Worm (Caenorhabditis elegans) whole organism, L1 larva: ENCODE results near the gene his-71.

Experiments used
- C16A3.4 ChIP-seq: fragments of 150-350 bp; optimal IDR thresholded peaks from 2 replicates; lab custom pipeline; 2014; ENCODE audit warnings: missing biosample characterization, missing genetic modification characterization
- C34B4.2 ChIP-seq: sonication (generic microtip); optimal IDR thresholded peaks from 2 replicates; lab custom pipeline; 2017; ENCODE audit warnings: mild to moderate bottlenecking, missing genetic modification characterization, missing compliant biosample characterization
- alr-1 ChIP-seq: fragments of 200-800 bp; sonication (Bioruptor generic); optimal IDR thresholded peaks from 2 replicates; lab custom pipeline; 2018; ENCODE audit warnings: borderline replicate concordance, mild to moderate bottlenecking, missing genetic modification characterization, missing compliant biosample characterization
- aly-2 ChIP-seq: fragments of 150-350 bp; optimal IDR thresholded peaks from 2 replicates; lab custom pipeline; 2014; ENCODE audit warnings: missing biosample characterization, missing genetic modification characterization
- blmp-1 ChIP-seq: fragments of 150-350 bp; optimal IDR thresholded peaks from 2 replicates; lab custom pipeline; 2014; ENCODE audit warnings: missing biosample characterization, missing genetic modification characterization
- ceh-8 ChIP-seq: fragments of 200-800 bp; sonication (Bioruptor generic); optimal IDR thresholded peaks from 2 replicates; lab custom pipeline; 2018; ENCODE audit warnings: mild to moderate bottlenecking, missing genetic modification characterization, moderate library complexity, missing compliant biosample characterization
- ceh-82 ChIP-seq, 3 experiments: fragments of 150-350 bp in 1 of 3; sonication (generic microtip) in 2 of 3; optimal IDR thresholded peaks; 2 replicates each; lab custom pipeline; 2014 to 2017; ENCODE audit warnings: missing biosample characterization in 3 of 3, missing genetic modification characterization in 3 of 3
- ceh-88 ChIP-seq: fragments of 200-800 bp; sonication (Bioruptor generic); IDR thresholded peaks from 2 replicates; pipeline ENCODE4 v1.3.6; 2022; ENCODE audit warnings: missing genetic modification characterization, missing compliant biosample characterization
- dpl-1 ChIP-seq, 3 experiments: fragments of 150-350 bp in 2 of 3; sonication (generic microtip) in 1 of 3; optimal IDR thresholded peaks; 2 replicates each; lab custom pipeline; 2014 to 2017; ENCODE audit warnings: missing biosample characterization in 3 of 3, missing genetic modification characterization in 3 of 3, missing genetic modification reagents in 3 of 3
- efl-3 ChIP-seq: fragments of 200-800 bp; sonication (Bioruptor generic); optimal IDR thresholded peaks from 2 replicates; lab custom pipeline; 2018; ENCODE audit warnings: mild to moderate bottlenecking, missing genetic modification characterization, missing compliant biosample characterization
- egl-13 ChIP-seq: sonication (generic microtip); optimal IDR thresholded peaks from 2 replicates; lab custom pipeline; 2016; ENCODE audit warnings: missing genotype, missing genetic modification reagents, missing genetic modification characterization, missing compliant biosample characterization
- elt-2 ChIP-seq: sonication (generic microtip); optimal IDR thresholded peaks from 2 replicates; lab custom pipeline; 2016; ENCODE audit warnings: missing genetic modification characterization, mild to moderate bottlenecking, inconsistent platforms, missing compliant biosample characterization, missing genetic modification reagents
- elt-3 ChIP-seq, 6 experiments: fragments of 150-350 bp in 1 of 6; sonication (generic microtip); optimal IDR thresholded peaks; 2 replicates each; lab custom pipeline; 2017 to 2018; ENCODE audit warnings: missing biosample characterization in 6 of 6, missing genetic modification characterization in 6 of 6, inconsistent platforms in 1 of 6
- ets-5 ChIP-seq: fragments of 200-800 bp; sonication (Bioruptor generic); IDR thresholded peaks from 2 replicates; pipeline ENCODE4 v1.3.6; 2022; ENCODE audit warnings: missing genetic modification characterization, missing compliant biosample characterization
- fkh-4 ChIP-seq: sonication (generic microtip); optimal IDR thresholded peaks from 2 replicates; lab custom pipeline; 2016; ENCODE audit warnings: missing compliant biosample characterization, missing genetic modification characterization, borderline replicate concordance
- grh-1 ChIP-seq: fragments of 200-800 bp; sonication (Bioruptor generic); IDR thresholded peaks from 2 replicates; pipeline ENCODE4 v1.3.6; 2022; ENCODE audit warnings: missing genetic modification reagents, missing genetic modification characterization, missing compliant biosample characterization
- isw-1 ChIP-seq: fragments of 200-800 bp; sonication (Bioruptor generic); IDR thresholded peaks from 2 replicates; pipeline ENCODE4 v1.3.6; 2022; ENCODE audit warnings: missing genetic modification characterization, missing compliant biosample characterization
- lin-15B ChIP-seq: fragments of 150-350 bp; sonication (generic microtip); optimal IDR thresholded peaks from 3 replicates; lab custom pipeline; 2014; ENCODE audit warnings: missing biosample characterization, missing genetic modification characterization
- lir-3 ChIP-seq: sonication (generic microtip); optimal IDR thresholded peaks from 2 replicates; lab custom pipeline; 2016; ENCODE audit warnings: mild to moderate bottlenecking, missing genetic modification characterization, moderate library complexity, missing compliant biosample characterization; ENCODE audit not compliant: poor library complexity
- mab-9 ChIP-seq: fragments of 200-800 bp; sonication (Bioruptor generic); IDR thresholded peaks from 2 replicates; pipeline ENCODE4 v1.3.6; 2022; ENCODE audit warnings: missing genetic modification reagents, missing genetic modification characterization, missing compliant biosample characterization
- mdl-1 ChIP-seq, 2 experiments: fragments of 150-350 bp; optimal IDR thresholded peaks; 2 replicates each; lab custom pipeline; 2014 to 2017; ENCODE audit warnings: missing biosample characterization in 2 of 2, missing genetic modification characterization in 2 of 2, inconsistent platforms in 1 of 2
- mef-2 ChIP-seq: fragments of 150-350 bp; optimal IDR thresholded peaks from 2 replicates; lab custom pipeline; 2014; ENCODE audit warnings: missing biosample characterization, missing genetic modification characterization
- mep-1 ChIP-seq: fragments of 150-350 bp; optimal IDR thresholded peaks from 2 replicates; lab custom pipeline; 2014; ENCODE audit warnings: missing biosample characterization, missing genetic modification characterization
- nhr-11 ChIP-seq: fragments of 150-350 bp; optimal IDR thresholded peaks from 2 replicates; lab custom pipeline; 2014; ENCODE audit warnings: missing biosample characterization, missing genetic modification characterization
- nhr-237 ChIP-seq: fragments of 150-350 bp; optimal IDR thresholded peaks from 2 replicates; lab custom pipeline; 2014; ENCODE audit warnings: missing biosample characterization, missing genetic modification characterization
- nhr-76 ChIP-seq: sonication (generic microtip); optimal IDR thresholded peaks from 2 replicates; lab custom pipeline; 2017; ENCODE audit warnings: missing biosample characterization, missing genetic modification characterization
- nhr-84 ChIP-seq: sonication (generic microtip); optimal IDR thresholded peaks from 2 replicates; lab custom pipeline; 2017; ENCODE audit warnings: missing biosample characterization, missing genetic modification characterization
- nhr-85 ChIP-seq: sonication (generic microtip); peaks from one replicate; lab custom pipeline; 2016; ENCODE audit warnings: missing genetic modification characterization, inconsistent platforms, missing compliant biosample characterization
- nhr-90 ChIP-seq: sonication (generic microtip); optimal IDR thresholded peaks from 2 replicates; lab custom pipeline; 2016; ENCODE audit warnings: mild to moderate bottlenecking, missing genetic modification characterization, missing compliant biosample characterization; ENCODE audit not compliant: poor library complexity
- pag-3 ChIP-seq: sonication (generic microtip); optimal IDR thresholded peaks from 2 replicates; lab custom pipeline; 2017; ENCODE audit warnings: missing genetic modification characterization, mild to moderate bottlenecking, missing compliant biosample characterization, antibody characterized with exemption, borderline replicate concordance; ENCODE audit not compliant: insufficient read depth
- pax-3 ChIP-seq: fragments of 200-800 bp; sonication (Bioruptor generic); optimal IDR thresholded peaks from 2 replicates; lab custom pipeline; 2018; ENCODE audit warnings: mild to moderate bottlenecking, missing genetic modification characterization, moderate library complexity, missing compliant biosample characterization
- snu-23 ChIP-seq: sonication (generic microtip); optimal IDR thresholded peaks from 2 replicates; lab custom pipeline; 2016; ENCODE audit warnings: missing genetic modification characterization, missing compliant biosample characterization
- sox-4 ChIP-seq: sonication (generic microtip); optimal IDR thresholded peaks from 2 replicates; lab custom pipeline; 2016; ENCODE audit warnings: missing genetic modification characterization, missing compliant biosample characterization
- sptf-1 ChIP-seq: fragments of 150-350 bp; optimal IDR thresholded peaks from 2 replicates; lab custom pipeline; 2014; ENCODE audit warnings: missing biosample characterization, missing genetic modification characterization
- unc-130 ChIP-seq: fragments of 150-350 bp; optimal IDR thresholded peaks from 2 replicates; lab custom pipeline; 2017; ENCODE audit warnings: missing biosample characterization, missing genetic modification characterization, inconsistent platforms
- unc-30 ChIP-seq: sonication (generic microtip); optimal IDR thresholded peaks from 2 replicates; lab custom pipeline; 2017; ENCODE audit warnings: missing biosample characterization, missing genetic modification characterization
- zag-1 ChIP-seq: fragments of 150-350 bp; optimal IDR thresholded peaks from 2 replicates; lab custom pipeline; 2014; ENCODE audit warnings: missing biosample characterization, missing genetic modification characterization
- zip-4 ChIP-seq: fragments of 200-800 bp; sonication (Bioruptor generic); optimal IDR thresholded peaks from 2 replicates; lab custom pipeline; 2018; ENCODE audit warnings: mild to moderate bottlenecking, missing genetic modification characterization, moderate library complexity, missing compliant biosample characterization
- ztf-11 ChIP-seq, 2 experiments: sonication (generic microtip); optimal IDR thresholded peaks; 2 replicates each; lab custom pipeline; 2016 to 2017; ENCODE audit warnings: missing genetic modification characterization in 2 of 2, missing biosample characterization in 1 of 2, missing compliant biosample characterization in 1 of 2

Gene his-71

ce11 chrX:7975741-7976140 lies 6.1 kb downstream of the his-71 start:
- TF ChIP-seq zag-1 (tag; lab: Kevin White, UChicago) (no peak), elt-2 (peak; percentile 23), pag-3 (tag; lab: Kevin White, UChicago) (no peak)
- TF ChIP-seq, all 84 proteins: peak for 1

DNA sequence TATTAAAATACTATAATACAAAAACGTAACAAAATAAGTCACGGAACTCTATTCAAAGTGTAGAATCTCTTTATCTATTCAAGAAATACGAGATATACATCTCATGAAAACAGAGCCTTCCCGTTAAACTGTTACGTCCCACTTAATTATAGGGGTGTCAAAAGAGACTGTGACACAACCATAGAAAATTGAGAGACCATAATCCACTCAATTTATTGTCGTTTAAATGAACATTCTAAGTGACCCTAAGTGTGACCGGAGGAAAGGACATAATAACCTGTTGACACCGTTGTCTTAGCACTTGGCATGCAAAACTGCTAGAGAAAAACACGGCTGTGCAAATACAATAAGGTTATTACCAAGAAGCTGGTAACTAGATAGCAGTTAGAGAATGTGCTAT lies 13.3 kb downstream of the his-71 start:
- TF ChIP-seq unc-130 = no peak
- TF ChIP-seq fkh-4 (tag; lab: Kevin White, UChicago) = no peak
- TF ChIP-seq aly-2 (tag; lab: Kevin White, UChicago) = no peak
- TF ChIP-seq lir-3 (tag; lab: Kevin White, UChicago) = no peak
- no peak for TF ChIP-seq mep-1 (tag; lab: Kevin White, UChicago)
- TF ChIP-seq sox-4 (tag; lab: Kevin White, UChicago) = no peak
- no peak for TF ChIP-seq snu-23

- TF ChIP-seq C34B4.2 (no peak), blmp-1 (tag; lab: Kevin White, UChicago) (peak; percentile 6), lin-15B (no peak), ceh-88 (GFP tag; lab: Robert Waterston, UW) (no peak), isw-1 (GFP tag; lab: Robert Waterston, UW) (no peak), snu-23 (no peak), mep-1 (tag; lab: Kevin White, UChicago) (peak; percentile 34), ztf-11 (tag; optimal IDR thresholded peaks at IDR 0.05; lab: Kevin White, UChicago) (peak in 1 of 2 experiments; percentile 39), nhr-76 (tag; lab: Kevin White, UChicago) (no peak), unc-130 (no peak), grh-1 (GFP tag; lab: Robert Waterston, UW) (no peak), efl-3 (no peak), zip-4 (no peak), sptf-1 (tag; lab: Kevin White, UChicago) (no peak), nhr-84 (tag; lab: Kevin White, UChicago) (no peak), elt-3 (tag; optimal IDR thresholded peaks at IDR 0.05; lab: Kevin White, UChicago) (no peak), unc-30 (tag; lab: Kevin White, UChicago) (no peak), pag-3 (tag; lab: Kevin White, UChicago) (no peak), nhr-90 (tag; lab: Kevin White, UChicago) (no peak), egl-13 (tag; lab: Kevin White, UChicago) (no peak), nhr-11 (no peak)
Measured at ce11 chrX:7965449-7965848, 16.4 kb downstream of the his-71 start.

ce11 chrX:7964022-7964421 lies 17.8 kb downstream of the his-71 start:
- TF ChIP-seq ceh-82 (tag; optimal IDR thresholded peaks at IDR 0.05; lab: Kevin White, UChicago) = no peak
- TF ChIP-seq isw-1 (GFP tag; lab: Robert Waterston, UW) = no peak
- TF ChIP-seq C16A3.4 (tag; lab: Kevin White, UChicago) = no peak
- no peak for TF ChIP-seq alr-1
- no peak for TF ChIP-seq mef-2 (tag; lab: Kevin White, UChicago)
- no peak for TF ChIP-seq mab-9
- TF ChIP-seq nhr-85 (tag; lab: Kevin White, UChicago) = no peak
- TF ChIP-seq nhr-237 = no peak
- no peak for TF ChIP-seq dpl-1 (GFP tag; optimal IDR thresholded peaks at IDR 0.05; lab: Kevin White, UChicago)
- TF ChIP-seq snu-23 = no peak
- TF ChIP-seq mdl-1 (tag; optimal IDR thresholded peaks at IDR 0.05; lab: Kevin White, UChicago) = no peak
- no peak for TF ChIP-seq egl-13 (tag; lab: Kevin White, UChicago)
- no peak for TF ChIP-seq pax-3
- TF ChIP-seq efl-3 = no peak
- no peak for TF ChIP-seq ceh-8
- no peak for TF ChIP-seq ets-5 (GFP tag; lab: Robert Waterston, UW)
- no peak for TF ChIP-seq grh-1 (GFP tag; lab: Robert Waterston, UW)
